Worm (Caenorhabditis elegans): Measurements from ENCODE around the gene F34H10.3.

DNA sequence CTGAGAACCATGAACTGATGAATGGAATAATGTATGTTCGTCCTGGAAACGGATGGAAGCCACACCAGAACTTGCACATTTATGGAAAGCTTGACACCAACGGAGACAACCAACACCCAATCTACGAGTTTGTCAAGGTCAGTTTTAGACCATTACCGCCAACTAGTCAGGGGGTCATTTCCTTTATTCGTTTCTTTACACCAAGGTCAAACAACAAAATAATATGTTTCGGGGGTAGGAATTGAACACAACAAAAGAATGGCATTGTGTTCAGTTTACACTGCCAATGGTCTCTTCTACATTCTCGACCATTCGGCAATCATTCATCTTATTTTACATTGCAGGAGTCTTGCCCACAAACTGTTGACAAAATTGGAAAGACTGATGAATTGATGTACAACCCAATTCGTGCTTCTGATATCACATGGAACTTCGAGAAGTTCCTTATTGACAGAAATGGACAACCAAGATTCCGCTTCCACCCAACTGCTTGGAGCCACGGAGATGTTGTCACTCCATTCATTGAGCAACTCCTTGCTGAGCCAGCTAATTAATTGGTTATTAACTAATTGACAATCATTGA lies 49.1 kb downstream of the F34H10.3 start:
- TF ChIP-seq tra-4 (tag; optimal IDR thresholded peaks at IDR 0.05) (no peak), tbx-37 (GFP tag; conservative IDR thresholded peaks at IDR 0.05) (no peak), B0310.2 (tag; optimal IDR thresholded peaks at IDR 0.05) (no peak), hnd-1 (tag; optimal IDR thresholded peaks at IDR 0.05) (no peak)

All from whole organism, early embryonic.